Fruit fly (Drosophila melanogaster) whole organism, embryonic: ENCODE data around the gene Ctr9.

Experiments
- CG11093 ChIP-seq: fragments of 200-800 bp; sonication (Bioruptor generic); IDR thresholded peaks from 3 replicates; pipeline ENCODE4 v1.3.6; 2022; ENCODE audit warnings: missing biosample characterization, missing genetic modification characterization
- Dll ChIP-seq: fragments of 200-800 bp; sonication (Bioruptor generic); IDR thresholded peaks from 4 replicates; pipeline ENCODE4 v1.3.6; 2022; ENCODE audit warnings: missing biosample characterization, missing genetic modification characterization; ENCODE audit not compliant: partially characterized antibody
- Mad ChIP-seq: fragments of 200-800 bp; sonication (Bioruptor generic); optimal IDR thresholded peaks from 2 replicates; lab custom pipeline; 2016; ENCODE audit warnings: missing biosample characterization, missing genetic modification characterization
- pros ChIP-seq: fragments of 200-800 bp; sonication (Bioruptor generic); optimal IDR thresholded peaks from 3 replicates; lab custom pipeline; 2019; ENCODE audit warnings: missing biosample characterization, mild to moderate bottlenecking, missing genetic modification characterization, moderate library complexity

dm6 chr3L:1302234-1302949 is 4.6 kb upstream of the Ctr9 start, which contains the start of the genes Rac1 and Acat2:
- TF ChIP-seq Dll (GFP tag; lab: Robert Waterston, UW): no peak
- TF ChIP-seq pros: no peak
- no peak for TF ChIP-seq CG11093 (GFP tag; lab: Robert Waterston, UW)
- TF ChIP-seq Mad (GFP tag; lab: Kevin White, UChicago): no peak
